Worm (Caenorhabditis elegans) whole organism, young adult: ENCODE results near the gene efk-1.
"Not testable (repeated sequence)": the region's sequence is repeated elsewhere in the genome, so short reads cannot be mapped to it uniquely, and the experiment has no call there.

Experiments used
- B0336.3 ChIP-seq: fragments of 200-800 bp; sonication (Bioruptor generic); IDR thresholded peaks from 2 replicates; pipeline ENCODE4 v1.3.6; 2022; ENCODE audit warnings: missing genetic modification characterization, missing compliant biosample characterization
- F52B5.7 ChIP-seq: sonication (generic microtip); optimal IDR thresholded peaks from 2 replicates; lab custom pipeline; 2016; ENCODE audit warnings: mild to moderate bottlenecking, missing genetic modification characterization, missing compliant biosample characterization
- K12H6.12 ChIP-seq: fragments of 200-800 bp; sonication (Bioruptor generic); optimal IDR thresholded peaks from 2 replicates; lab custom pipeline; 2018; ENCODE audit warnings: mild to moderate bottlenecking, missing genetic modification characterization, missing compliant biosample characterization
- T07F8.4 ChIP-seq: sonication (generic microtip); optimal IDR thresholded peaks from 2 replicates; lab custom pipeline; 2016; ENCODE audit warnings: mild to moderate bottlenecking, missing genetic modification characterization, moderate library complexity, missing compliant biosample characterization
- Y95B8A.8 ChIP-seq: fragments of 200-800 bp; sonication (Bioruptor generic); IDR thresholded peaks from 2 replicates; pipeline ENCODE4 v1.3.6; 2022; ENCODE audit warnings: missing genetic modification reagents, missing genetic modification characterization, missing compliant biosample characterization
- atf-7 ChIP-seq: sonication (generic microtip); optimal IDR thresholded peaks from 2 replicates; lab custom pipeline; 2017; ENCODE audit warnings: mild to moderate bottlenecking, missing genetic modification characterization, missing compliant biosample characterization
- athp-1 ChIP-seq: sonication (generic microtip); optimal IDR thresholded peaks from 2 replicates; lab custom pipeline; 2017; ENCODE audit warnings: mild to moderate bottlenecking, missing genetic modification characterization, missing compliant biosample characterization
- attf-5 ChIP-seq: fragments of 200-800 bp; sonication (Bioruptor generic); optimal IDR thresholded peaks from 2 replicates; lab custom pipeline; 2018; ENCODE audit warnings: mild to moderate bottlenecking, missing genetic modification characterization, missing compliant biosample characterization
- cebp-1 ChIP-seq, 2 experiments: fragments of 200-800 bp in 1 of 2; sonication (Bioruptor generic) in 1 of 2; sonication (generic microtip) in 1 of 2; IDR thresholded peaks in 1 of 2; optimal IDR thresholded peaks in 1 of 2; 2 replicates each; pipeline versions ENCODE4 v1.3.6 to Lab custom; 2017 to 2022; ENCODE audit warnings: missing compliant biosample characterization in 2 of 2, missing genetic modification characterization in 2 of 2, mild to moderate bottlenecking in 1 of 2, missing genetic modification reagents in 1 of 2, moderate library complexity in 1 of 2
- ceh-27 ChIP-seq: fragments of 200-800 bp; sonication (Bioruptor generic); optimal IDR thresholded peaks from 2 replicates; lab custom pipeline; 2018; ENCODE audit warnings: mild to moderate bottlenecking, missing genetic modification characterization, moderate library complexity, missing compliant biosample characterization
- chd-7 ChIP-seq: sonication (generic microtip); optimal IDR thresholded peaks from 2 replicates; lab custom pipeline; 2016; ENCODE audit warnings: mild to moderate bottlenecking, missing genetic modification characterization, moderate library complexity, missing compliant biosample characterization
- dox-1 ChIP-seq: fragments of 200-800 bp; sonication (Bioruptor generic); IDR thresholded peaks from 2 replicates; pipeline ENCODE4 v1.3.6; 2022; ENCODE audit warnings: missing genetic modification reagents, missing genetic modification characterization, missing compliant biosample characterization
- dpff-1 ChIP-seq: sonication (generic microtip); optimal IDR thresholded peaks from 2 replicates; lab custom pipeline; 2017; ENCODE audit warnings: mild to moderate bottlenecking, missing genetic modification characterization, missing compliant biosample characterization
- egrh-3 ChIP-seq: fragments of 200-800 bp; sonication (Bioruptor generic); IDR thresholded peaks from 2 replicates; pipeline ENCODE4 v1.3.6; 2022; ENCODE audit warnings: missing genetic modification reagents, missing genetic modification characterization, missing compliant biosample characterization
- gei-17 ChIP-seq: fragments of 200-800 bp; sonication (Bioruptor generic); optimal IDR thresholded peaks from 2 replicates; lab custom pipeline; 2018; ENCODE audit warnings: mild to moderate bottlenecking, missing genetic modification characterization, missing compliant biosample characterization
- hmg-1.2 ChIP-seq: fragments of 200-800 bp; sonication (Bioruptor generic); IDR thresholded peaks from 2 replicates; pipeline ENCODE4 v1.3.6; 2022; ENCODE audit warnings: missing genetic modification reagents, missing genetic modification characterization, missing compliant biosample characterization
- lin-35 ChIP-seq, 3 experiments: fragments of 150-350 bp in 2 of 3; sonication (generic microtip) in 1 of 3; optimal IDR thresholded peaks; 2 replicates each; lab custom pipeline; 2014 to 2018; ENCODE audit warnings: missing biosample characterization in 3 of 3, missing genetic modification characterization in 3 of 3, missing genetic modification reagents in 3 of 3
- lin-40 ChIP-seq: sonication (generic microtip); optimal IDR thresholded peaks from 2 replicates; lab custom pipeline; 2016; ENCODE audit warnings: missing genetic modification characterization, mild to moderate bottlenecking, missing compliant biosample characterization, missing genotype, missing genetic modification reagents
- lin-54 ChIP-seq: fragments of 200-800 bp; sonication (Bioruptor generic); optimal IDR thresholded peaks from 2 replicates; lab custom pipeline; 2018; ENCODE audit warnings: mild to moderate bottlenecking, missing genetic modification characterization, missing compliant biosample characterization
- lir-1 ChIP-seq: fragments of 200-800 bp; sonication (Bioruptor generic); conservative IDR thresholded peaks from 2 replicates; pipeline ENCODE4 v1.3.6; 2022; ENCODE audit warnings: missing genetic modification reagents, missing genetic modification characterization, missing compliant biosample characterization
- lsl-1 ChIP-seq: fragments of 200-800 bp; sonication (Bioruptor generic); optimal IDR thresholded peaks from 2 replicates; lab custom pipeline; 2018; ENCODE audit warnings: mild to moderate bottlenecking, missing genetic modification characterization, moderate library complexity, missing compliant biosample characterization
- mcd-1 ChIP-seq: fragments of 200-800 bp; sonication (Bioruptor generic); IDR thresholded peaks from 2 replicates; pipeline ENCODE4 v1.3.6; 2022; ENCODE audit warnings: missing genetic modification reagents, missing genetic modification characterization, missing compliant biosample characterization
- nfyb-1 ChIP-seq: fragments of 200-800 bp; sonication (Bioruptor generic); IDR thresholded peaks from 2 replicates; pipeline ENCODE4 v1.3.6; 2022; ENCODE audit warnings: missing genetic modification reagents, missing genetic modification characterization, missing compliant biosample characterization
- nhr-80 ChIP-seq: sonication (generic microtip); optimal IDR thresholded peaks from 2 replicates; lab custom pipeline; 2016; ENCODE audit warnings: missing genetic modification characterization, missing compliant biosample characterization
- pbrm-1 ChIP-seq: fragments of 200-800 bp; sonication (Bioruptor generic); IDR thresholded peaks from 2 replicates; pipeline ENCODE4 v1.3.6; 2022; ENCODE audit warnings: missing genetic modification reagents, missing genetic modification characterization, missing compliant biosample characterization
- rec-8 ChIP-seq, 2 experiments: sonication (generic microtip); optimal IDR thresholded peaks; 2 replicates each; lab custom pipeline; 2016; ENCODE audit warnings: mild to moderate bottlenecking in 2 of 2, missing genetic modification characterization in 2 of 2, missing genetic modification reagents in 2 of 2, missing genotype in 2 of 2, missing biosample characterization in 1 of 2, missing compliant biosample characterization in 1 of 2, moderate library complexity in 1 of 2
- repo-1 ChIP-seq: sonication (generic microtip); optimal IDR thresholded peaks from 2 replicates; lab custom pipeline; 2017; ENCODE audit warnings: mild to moderate bottlenecking, missing genetic modification characterization, missing compliant biosample characterization
- rpc-1 ChIP-seq, 2 experiments: fragments of 150-350 bp in 1 of 2; sonication (generic microtip) in 1 of 2; optimal IDR thresholded peaks; 2 replicates each; lab custom pipeline; 2014 to 2018; ENCODE audit warnings: missing biosample characterization in 1 of 2, missing genetic modification characterization in 1 of 2, missing genetic modification reagents in 1 of 2, missing genotype in 1 of 2
- snpc-4 ChIP-seq, 5 experiments: fragments of 150-350 bp in 1 of 5; sonication (generic microtip) in 4 of 5; optimal IDR thresholded peaks; 2 replicates each; lab custom pipeline; 2014 to 2018; ENCODE audit warnings: missing genetic modification characterization in 5 of 5, missing biosample characterization in 3 of 5, antibody characterized with exemption in 2 of 5, mild to moderate bottlenecking in 2 of 5, missing compliant biosample characterization in 2 of 5, missing genotype in 2 of 5, moderate library complexity in 2 of 5, missing genetic modification reagents in 1 of 5
- somi-1 ChIP-seq: fragments of 200-800 bp; sonication (Bioruptor generic); optimal IDR thresholded peaks from 2 replicates; lab custom pipeline; 2018; ENCODE audit warnings: mild to moderate bottlenecking, missing genetic modification characterization, missing compliant biosample characterization
- tbp1 ChIP-seq: fragments of 200-800 bp; sonication (Bioruptor generic); optimal IDR thresholded peaks from 2 replicates; lab custom pipeline; 2018; ENCODE audit warnings: mild to moderate bottlenecking, missing genetic modification characterization, missing compliant biosample characterization
- tlf-1 ChIP-seq: fragments of 200-800 bp; sonication (Bioruptor generic); optimal IDR thresholded peaks from 2 replicates; lab custom pipeline; 2018; ENCODE audit warnings: mild to moderate bottlenecking, missing genetic modification characterization, missing compliant biosample characterization
- zfh-2 ChIP-seq: fragments of 200-800 bp; sonication (Bioruptor generic); conservative IDR thresholded peaks from 2 replicates; pipeline ENCODE4 v1.3.6; 2022; ENCODE audit warnings: missing genetic modification reagents, missing genetic modification characterization, missing compliant biosample characterization
- ztf-18 ChIP-seq: sonication (generic microtip); optimal IDR thresholded peaks from 2 replicates; lab custom pipeline; 2016; ENCODE audit warnings: missing genotype, mild to moderate bottlenecking, missing genetic modification characterization, missing compliant biosample characterization
- ztf-22 ChIP-seq: fragments of 200-800 bp; sonication (Bioruptor generic); optimal IDR thresholded peaks from 2 replicates; lab custom pipeline; 2018; ENCODE audit warnings: mild to moderate bottlenecking, missing genetic modification characterization, moderate library complexity, missing compliant biosample characterization
- ztf-26 ChIP-seq: sonication (generic microtip); optimal IDR thresholded peaks from 2 replicates; lab custom pipeline; 2017; ENCODE audit warnings: missing genetic modification characterization, missing compliant biosample characterization
- ztf-3 ChIP-seq: fragments of 200-800 bp; sonication (Bioruptor generic); optimal IDR thresholded peaks from 2 replicates; lab custom pipeline; 2018; ENCODE audit warnings: mild to moderate bottlenecking, missing genetic modification characterization, missing compliant biosample characterization

Gene efk-1

DNA sequence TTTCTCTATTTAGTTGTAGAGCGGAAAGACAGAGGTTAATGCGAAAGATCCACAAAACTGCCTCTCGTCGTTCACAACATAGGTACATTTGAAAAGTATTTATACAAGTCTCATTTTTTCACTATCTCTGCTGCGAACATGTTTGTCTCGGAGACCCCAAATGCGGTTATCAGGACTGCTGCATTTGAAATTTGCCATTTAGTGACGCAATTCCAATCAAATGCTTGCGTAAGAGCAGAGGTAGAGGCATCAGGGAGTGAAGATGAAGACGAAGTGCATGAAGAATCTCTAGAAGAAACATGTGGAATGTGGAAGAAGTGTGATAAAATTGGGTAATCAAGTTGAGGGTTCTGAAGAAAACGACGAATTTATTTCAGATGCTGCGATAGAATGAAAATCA, 34.2 kb downstream of the efk-1 start:
- no peak for TF ChIP-seq dpff-1
- TF ChIP-seq rpc-1 (optimal IDR thresholded peaks at IDR 0.05; lab: Kevin White, UChicago): no peak
- TF ChIP-seq rpc-1 (tag; optimal IDR thresholded peaks at IDR 0.05; lab: Kevin White, UChicago): no peak
- no peak for TF ChIP-seq rec-8 (tag; optimal IDR thresholded peaks at IDR 0.05; lab: Kevin White, UChicago)
- TF ChIP-seq T07F8.4 (tag; lab: Kevin White, UChicago): no peak
- TF ChIP-seq nhr-80: peak; percentile 13

DNA sequence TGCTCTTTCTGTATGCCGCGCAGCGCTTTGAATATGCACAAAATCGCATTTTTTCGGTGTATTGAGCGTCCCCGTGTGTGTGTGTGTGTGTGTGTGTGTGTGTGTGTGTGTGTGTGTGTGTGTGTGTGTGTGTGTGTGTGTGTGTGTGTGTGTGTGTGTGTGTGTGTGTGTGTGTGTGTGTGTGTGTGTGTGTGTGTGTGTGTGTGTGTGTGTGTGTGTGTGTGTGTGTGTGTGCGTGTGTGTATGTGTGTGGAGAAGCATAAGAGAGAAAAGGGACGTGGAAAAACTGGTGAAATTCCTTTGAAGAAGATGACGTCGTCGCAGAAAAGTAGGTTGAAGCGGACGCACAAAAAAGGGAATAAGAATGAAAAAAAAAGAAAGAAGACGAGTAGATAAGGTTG, 35.0 kb downstream of the efk-1 start:
- TF ChIP-seq tlf-1 (peak; percentile 59), lir-1 (peak; percentile 83), zfh-2 (GFP tag; lab: Robert Waterston, UW) (peak; percentile 74), pbrm-1 (peak; percentile 21; the same call in 1 of the 2 replicates), somi-1 (GFP tag; lab: Kevin White, UChicago) (peak; percentile 74), ztf-18 (tag; lab: Kevin White, UChicago) (peak; percentile 21), B0336.3 (GFP tag; lab: Robert Waterston, UW) (peak; percentile 77), egrh-3 (GFP tag; lab: Robert Waterston, UW) (peak; percentile 78), dox-1 (GFP tag; lab: Robert Waterston, UW) (peak; percentile 60), snpc-4 (tag; optimal IDR thresholded peaks at IDR 0.05; lab: Kevin White, UChicago) (peak in 2 of 4 experiments; percentile 39 to 52), nfyb-1 (GFP tag; lab: Robert Waterston, UW) (peak; percentile 66; the same call in 1 of the 2 replicates), repo-1 (tag; lab: Kevin White, UChicago) (peak; percentile 80), ztf-3 (GFP tag; lab: Kevin White, UChicago) (peak; percentile 100), cebp-1 (tag; optimal IDR thresholded peaks at IDR 0.05; lab: Kevin White, UChicago) (peak; percentile 86), gei-17 (GFP tag; lab: Kevin White, UChicago) (peak; percentile 30), tbp1 (GFP tag; lab: Kevin White, UChicago) (peak; percentile 50), ztf-22 (GFP tag; lab: Kevin White, UChicago) (peak; percentile 71), attf-5 (GFP tag; lab: Kevin White, UChicago) (peak; percentile 68), ztf-26 (tag; lab: Kevin White, UChicago) (peak; percentile 67), Y95B8A.8 (0 out of 2 replicates have a peak, but pooled peaks have one; percentile 35), lin-35 (GFP tag; optimal IDR thresholded peaks at IDR 0.05; lab: Kevin White, UChicago) (peak in 1 of 3 experiments; percentile 6), K12H6.12 (tag; lab: Kevin White, UChicago) (peak; percentile 95), lin-40 (tag; lab: Kevin White, UChicago) (peak; percentile 54), mcd-1 (GFP tag; lab: Robert Waterston, UW) (peak; percentile 46), lin-54 (peak; percentile 67), athp-1 (tag; lab: Kevin White, UChicago) (peak; percentile 45), lsl-1 (peak; percentile 44), ceh-27 (GFP tag; lab: Kevin White, UChicago) (peak; percentile 97), hmg-1.2 (GFP tag; lab: Robert Waterston, UW) (peak; percentile 69), chd-7 (tag; lab: Kevin White, UChicago) (peak; percentile 90), atf-7 (tag; lab: Kevin White, UChicago) (peak; percentile 71), F52B5.7 (peak; percentile 77)
- not testable (repeated sequence) for TF ChIP-seq snpc-4 (GFP tag; optimal IDR thresholded peaks at IDR 0.05; lab: Kevin White, UChicago); cebp-1 (GFP tag; IDR thresholded peaks at IDR 0.05; lab: Robert Waterston, UW)
- TF ChIP-seq, all 124 proteins: peak for 32; not testable (repeated sequence) for 92
